Worm (Caenorhabditis elegans): ENCODE results near the gene srh-135.

- TF ChIP-seq ztf-11 (tag; optimal IDR thresholded peaks at IDR 0.05) (no peak), unc-62 (GFP tag; optimal IDR thresholded peaks at IDR 0.05 in 1 of 2) (no peak), unc-62 (tag; optimal IDR thresholded peaks at IDR 0.05) (no peak), lin-13 (GFP tag; optimal IDR thresholded peaks at IDR 0.05) (no peak), nhr-111 (GFP tag; optimal IDR thresholded peaks at IDR 0.05) (no peak), fos-1 (tag; optimal IDR thresholded peaks at IDR 0.05) (no peak), F26F4.8 (GFP tag; conservative IDR thresholded peaks at IDR 0.05) (no peak), nhr-77 (tag; optimal IDR thresholded peaks at IDR 0.05) (no peak), snpc-4 (tag; optimal IDR thresholded peaks at IDR 0.05) (no peak)
Measured at ce11 chrII:10220631-10221030, 6.3 kb downstream of the srh-135 start.

All from whole organism, L4 larva.